Worm (Caenorhabditis elegans): Measurements from ENCODE around the gene C02F4.4.

- TF ChIP-seq lin-32 (GFP tag; optimal IDR thresholded peaks at IDR 0.05) (no peak), ceh-39 (tag; optimal IDR thresholded peaks at IDR 0.05) (no peak), elt-3 (tag; optimal IDR thresholded peaks at IDR 0.05) (no peak), nhr-12 (tag; optimal IDR thresholded peaks at IDR 0.05) (no peak), nhr-237 (tag; optimal IDR thresholded peaks at IDR 0.05) (no peak), ztf-11 (tag; optimal IDR thresholded peaks at IDR 0.05) (no peak), pha-4 (tag; optimal IDR thresholded peaks at IDR 0.05) (no peak)
Measured at ce11 chrIV:10542283-10542682, 27.3 kb upstream of the C02F4.4 start.

All from whole organism, mixed stage, embryonic.